Worm (Caenorhabditis elegans) whole organism, early embryonic: ENCODE data around the gene sre-5.

Source experiments
- B0310.2 ChIP-seq: sonication (generic microtip); optimal IDR thresholded peaks from 2 replicates; lab custom pipeline; 2016; ENCODE audit warnings: mild to moderate bottlenecking, missing genetic modification characterization, missing compliant biosample characterization
- F13C5.2 ChIP-seq: sonication (generic microtip); optimal IDR thresholded peaks from 2 replicates; lab custom pipeline; 2017; ENCODE audit warnings: mild to moderate bottlenecking, missing genetic modification characterization, inconsistent platforms, missing compliant biosample characterization
- aly-1 ChIP-seq: sonication (generic microtip); optimal IDR thresholded peaks from 2 replicates; lab custom pipeline; 2016; ENCODE audit warnings: missing genetic modification characterization, missing compliant biosample characterization
- ama-1 ChIP-seq: fragments of 150-350 bp; optimal IDR thresholded peaks from 2 replicates; lab custom pipeline; 2014
- ceh-13 ChIP-seq: fragments of 200-800 bp; sonication (Bioruptor generic); optimal IDR thresholded peaks from 2 replicates; lab custom pipeline; 2018; ENCODE audit warnings: mild to moderate bottlenecking, missing genetic modification characterization, missing compliant biosample characterization
- ceh-36 ChIP-seq: sonication (generic microtip); optimal IDR thresholded peaks from 2 replicates; lab custom pipeline; 2016; ENCODE audit warnings: missing genetic modification characterization, inconsistent platforms, missing compliant biosample characterization
- ets-7 ChIP-seq: sonication (generic microtip); optimal IDR thresholded peaks from 2 replicates; lab custom pipeline; 2016; ENCODE audit warnings: missing genotype, missing genetic modification characterization, missing compliant biosample characterization
- flt-1 ChIP-seq: fragments of 200-800 bp; sonication (Bioruptor generic); IDR thresholded peaks from 2 replicates; pipeline ENCODE4 v1.3.6; 2022; ENCODE audit warnings: missing genetic modification characterization, missing compliant biosample characterization
- hmbx-1 ChIP-seq: sonication (generic microtip); optimal IDR thresholded peaks from 2 replicates; lab custom pipeline; 2016; ENCODE audit warnings: mild to moderate bottlenecking, missing genetic modification characterization, missing compliant biosample characterization
- hmg-4 ChIP-seq: fragments of 200-800 bp; sonication (Bioruptor generic); optimal IDR thresholded peaks from 2 replicates; lab custom pipeline; 2018; ENCODE audit warnings: mild to moderate bottlenecking, missing genetic modification characterization, missing compliant biosample characterization
- hnd-1 ChIP-seq: sonication (generic microtip); optimal IDR thresholded peaks from 2 replicates; lab custom pipeline; 2016; ENCODE audit warnings: missing genetic modification characterization, missing compliant biosample characterization
- pes-1 ChIP-seq: fragments of 200-800 bp; sonication (Bioruptor generic); IDR thresholded peaks from 2 replicates; pipeline ENCODE4 v1.3.6; 2022; ENCODE audit warnings: missing genetic modification reagents, missing genetic modification characterization, missing compliant biosample characterization
- scrt-1 ChIP-seq: fragments of 200-800 bp; sonication (Bioruptor generic); IDR thresholded peaks from 2 replicates; pipeline ENCODE4 v1.3.6; 2022; ENCODE audit warnings: missing genetic modification characterization, missing compliant biosample characterization
- sea-1 ChIP-seq: fragments of 200-800 bp; sonication (Bioruptor generic); conservative IDR thresholded peaks from 2 replicates; pipeline ENCODE4 v1.3.6; 2022; ENCODE audit warnings: missing genetic modification characterization, missing compliant biosample characterization
- tbx-11 ChIP-seq: fragments of 200-800 bp; sonication (Bioruptor generic); IDR thresholded peaks from 2 replicates; pipeline ENCODE4 v1.3.6; 2022; ENCODE audit warnings: missing genetic modification characterization, missing compliant biosample characterization
- tbx-37 ChIP-seq: fragments of 200-800 bp; sonication (Bioruptor generic); conservative IDR thresholded peaks from 2 replicates; pipeline ENCODE4 v1.3.6; 2022; ENCODE audit warnings: missing genetic modification reagents, missing genetic modification characterization, missing compliant biosample characterization
- tra-4 ChIP-seq: sonication (generic microtip); optimal IDR thresholded peaks from 2 replicates; lab custom pipeline; 2017; ENCODE audit warnings: missing genetic modification characterization, missing compliant biosample characterization

The sre-5 gene

DNA sequence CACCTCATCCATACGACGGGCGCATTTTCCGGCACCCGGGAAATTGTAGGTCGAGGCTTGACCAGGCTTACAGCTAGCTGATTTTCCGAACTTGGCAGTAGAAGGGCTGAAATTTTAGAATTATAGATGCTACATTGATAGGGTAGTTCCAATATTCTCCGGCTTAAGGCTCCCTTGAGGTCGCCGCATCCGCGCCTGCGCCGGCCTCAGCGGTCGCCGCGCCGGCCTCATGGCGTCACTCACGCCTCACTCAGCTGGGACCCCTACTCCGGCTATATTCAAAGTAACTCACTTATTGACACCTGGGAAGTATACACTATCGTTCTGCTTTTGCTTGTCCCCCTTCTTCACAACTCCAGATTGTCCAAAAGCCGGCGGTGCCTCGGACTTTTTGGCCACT is 39.1 kb downstream of the sre-5 start:
- TF ChIP-seq tbx-11 (GFP tag; lab: Robert Waterston, UW): no peak
- TF ChIP-seq ceh-36 (tag; lab: Kevin White, UChicago): no peak
- no peak for TF ChIP-seq tbx-37 (GFP tag; lab: Robert Waterston, UW)
- TF ChIP-seq sea-1 (GFP tag; lab: Robert Waterston, UW): no peak
- TF ChIP-seq F13C5.2 (tag; lab: Kevin White, UChicago): no peak
- no peak for TF ChIP-seq pes-1 (GFP tag; lab: Robert Waterston, UW)
- no peak for TF ChIP-seq tra-4 (tag; lab: Kevin White, UChicago)
- no peak for TF ChIP-seq hmbx-1 (tag; lab: Kevin White, UChicago)
- no peak for TF ChIP-seq hnd-1
- TF ChIP-seq ama-1 (lab: Kevin White, UChicago): no peak
- no peak for TF ChIP-seq ceh-13 (GFP tag; lab: Kevin White, UChicago)
- TF ChIP-seq hmg-4 (GFP tag; lab: Kevin White, UChicago): no peak
- no peak for TF ChIP-seq aly-1 (tag; lab: Kevin White, UChicago)
- TF ChIP-seq B0310.2 (tag; lab: Kevin White, UChicago): no peak
- TF ChIP-seq scrt-1 (GFP tag; lab: Robert Waterston, UW): no peak
- no peak for TF ChIP-seq ets-7 (tag; lab: Kevin White, UChicago)
- no peak for TF ChIP-seq flt-1

DNA sequence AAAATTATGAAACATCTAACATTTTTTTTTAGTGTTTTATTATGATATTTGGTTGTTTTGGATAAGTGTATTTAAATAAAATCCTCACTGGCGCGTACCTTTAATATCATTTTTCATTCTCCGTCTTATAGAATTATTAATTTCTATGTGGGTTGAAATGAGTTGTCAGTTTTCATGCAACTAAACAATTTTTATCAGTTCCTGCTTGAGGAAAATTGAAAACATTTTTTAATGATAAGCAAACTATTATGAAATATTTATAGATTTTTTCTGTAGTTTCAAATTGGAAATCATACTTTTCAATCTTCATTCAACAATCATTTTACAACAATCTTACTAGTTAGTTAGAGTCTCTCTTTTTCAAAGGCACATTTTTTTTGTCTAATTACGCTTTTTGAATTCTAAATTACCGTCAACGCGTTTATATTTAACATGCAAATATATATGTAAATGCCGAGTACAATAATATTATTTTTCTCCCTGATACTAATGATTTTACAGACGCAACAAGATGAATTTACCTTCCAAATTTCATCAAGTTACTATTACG is 41.4 kb downstream of the sre-5 start, which contains the start of the genes Y37E11B.10 and kgb-2:
TSS of gene Y37E11B.10 (minus strand) at position 182 of the 550 bp plus-strand sequence.
TSS of gene kgb-2 (plus strand) at position 500 of the 550 bp plus-strand sequence.
- no peak for TF ChIP-seq tra-4 (tag; lab: Kevin White, UChicago)
- TF ChIP-seq ets-7 (tag; lab: Kevin White, UChicago): no peak
- no peak for TF ChIP-seq ceh-13 (GFP tag; lab: Kevin White, UChicago)
- no peak for TF ChIP-seq F13C5.2 (tag; lab: Kevin White, UChicago)
- no peak for TF ChIP-seq pes-1 (GFP tag; lab: Robert Waterston, UW)
- no peak for TF ChIP-seq B0310.2 (tag; lab: Kevin White, UChicago)
- no peak for TF ChIP-seq scrt-1 (GFP tag; lab: Robert Waterston, UW)
- no peak for TF ChIP-seq aly-1 (tag; lab: Kevin White, UChicago)
- TF ChIP-seq hmg-4 (GFP tag; lab: Kevin White, UChicago): no peak
- no peak for TF ChIP-seq ceh-36 (tag; lab: Kevin White, UChicago)
- TF ChIP-seq ama-1 (lab: Kevin White, UChicago): no peak
- no peak for TF ChIP-seq sea-1 (GFP tag; lab: Robert Waterston, UW)
- TF ChIP-seq tbx-37 (GFP tag; lab: Robert Waterston, UW): no peak
- TF ChIP-seq hmbx-1 (tag; lab: Kevin White, UChicago): no peak
- TF ChIP-seq tbx-11 (GFP tag; lab: Robert Waterston, UW): no peak

DNA sequence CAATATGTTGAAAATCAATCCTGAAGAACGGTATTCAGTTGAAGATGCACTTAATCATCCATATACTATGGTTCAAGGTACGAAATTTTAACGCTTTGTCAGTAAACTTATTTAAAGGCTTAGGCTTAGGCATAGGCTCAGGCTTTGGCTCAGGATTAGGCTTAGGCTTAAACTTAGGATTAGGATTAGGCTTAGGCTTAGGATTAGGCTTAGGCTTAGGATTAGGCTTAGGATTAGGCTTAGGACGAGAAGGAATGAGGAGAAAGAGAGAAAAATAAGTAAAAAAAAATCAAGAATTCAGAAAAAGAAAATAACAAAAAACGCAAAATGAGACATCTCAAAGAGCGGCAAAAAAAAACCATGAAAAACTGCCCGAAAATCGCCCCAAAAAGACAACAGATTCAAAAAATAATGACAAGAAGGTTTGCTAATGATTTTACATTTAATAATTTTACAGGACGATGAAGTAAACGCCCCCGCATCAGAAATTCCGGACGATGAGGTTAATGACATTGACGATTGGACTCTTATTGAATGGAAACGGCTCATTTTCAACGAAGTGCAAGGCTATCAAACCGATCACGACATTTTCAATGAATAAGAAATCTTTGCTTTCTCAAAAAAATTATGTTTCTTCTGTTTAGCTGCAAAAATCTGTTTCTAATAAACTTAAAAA is 43.7 kb downstream of the sre-5 start:
- TF ChIP-seq hnd-1: no peak
- TF ChIP-seq tbx-37 (GFP tag; lab: Robert Waterston, UW): no peak
- no peak for TF ChIP-seq tra-4 (tag; lab: Kevin White, UChicago)
- peak; percentile 89 for TF ChIP-seq ceh-36 (tag; lab: Kevin White, UChicago)
- TF ChIP-seq hmg-4 (GFP tag; lab: Kevin White, UChicago): no peak
- no peak for TF ChIP-seq flt-1

DNA sequence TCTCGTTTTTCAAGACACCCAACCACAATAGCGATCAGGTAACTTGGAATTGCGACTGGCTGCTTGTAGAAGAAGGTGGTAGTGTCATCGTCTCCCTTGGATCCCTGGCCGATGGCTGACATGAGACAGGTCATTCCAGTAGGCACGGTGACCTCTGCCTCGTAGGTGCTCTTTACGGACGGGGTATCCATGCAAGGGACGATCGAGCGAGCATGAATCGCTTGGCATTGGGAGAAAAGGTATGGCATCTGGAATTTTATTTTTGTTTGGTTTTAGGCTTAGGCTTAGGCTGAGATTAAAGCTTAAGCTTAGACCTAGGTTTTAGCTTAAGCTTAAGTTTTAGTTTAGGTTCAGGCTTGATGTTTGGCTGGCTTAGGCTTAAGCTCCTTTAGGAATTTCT is 46.0 kb downstream of the sre-5 start:
- no peak for TF ChIP-seq F13C5.2 (tag; lab: Kevin White, UChicago)
- TF ChIP-seq hmbx-1 (tag; lab: Kevin White, UChicago): no peak
- no peak for TF ChIP-seq ceh-13 (GFP tag; lab: Kevin White, UChicago)
- TF ChIP-seq hnd-1: no peak
- TF ChIP-seq ets-7 (tag; lab: Kevin White, UChicago): no peak
- TF ChIP-seq B0310.2 (tag; lab: Kevin White, UChicago): no peak
- TF ChIP-seq tbx-37 (GFP tag; lab: Robert Waterston, UW): no peak
- TF ChIP-seq tbx-11 (GFP tag; lab: Robert Waterston, UW): no peak
- TF ChIP-seq scrt-1 (GFP tag; lab: Robert Waterston, UW): no peak
- no peak for TF ChIP-seq ceh-36 (tag; lab: Kevin White, UChicago)
- no peak for TF ChIP-seq tra-4 (tag; lab: Kevin White, UChicago)
- TF ChIP-seq sea-1 (GFP tag; lab: Robert Waterston, UW): no peak
- no peak for TF ChIP-seq pes-1 (GFP tag; lab: Robert Waterston, UW)
- no peak for TF ChIP-seq aly-1 (tag; lab: Kevin White, UChicago)
- no peak for TF ChIP-seq hmg-4 (GFP tag; lab: Kevin White, UChicago)
- no peak for TF ChIP-seq flt-1
- no peak for TF ChIP-seq ama-1 (lab: Kevin White, UChicago)

DNA sequence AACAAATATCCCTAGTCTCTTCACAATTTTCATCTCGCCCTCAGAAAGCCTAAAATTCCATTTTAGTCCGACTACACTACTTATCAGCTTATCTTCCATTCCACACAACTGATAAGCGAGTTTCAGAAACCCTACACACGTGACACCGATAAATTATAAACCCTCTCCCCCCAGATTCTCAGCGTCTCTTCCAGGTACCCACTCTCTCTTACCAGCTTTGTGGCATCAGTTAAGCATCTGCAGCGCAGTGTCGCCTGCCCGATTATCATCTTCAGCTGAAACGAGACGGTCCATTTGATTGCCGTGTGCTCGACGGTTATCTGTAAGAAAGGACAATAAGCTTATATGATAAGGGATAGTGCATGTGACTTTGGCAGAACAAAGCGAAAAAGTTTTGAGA is 46.8 kb downstream of the sre-5 start:
- TF ChIP-seq ama-1 (lab: Kevin White, UChicago): no peak
- TF ChIP-seq aly-1 (tag; lab: Kevin White, UChicago): no peak
- TF ChIP-seq F13C5.2 (tag; lab: Kevin White, UChicago): no peak
- TF ChIP-seq ets-7 (tag; lab: Kevin White, UChicago): no peak
- no peak for TF ChIP-seq tbx-37 (GFP tag; lab: Robert Waterston, UW)

DNA sequence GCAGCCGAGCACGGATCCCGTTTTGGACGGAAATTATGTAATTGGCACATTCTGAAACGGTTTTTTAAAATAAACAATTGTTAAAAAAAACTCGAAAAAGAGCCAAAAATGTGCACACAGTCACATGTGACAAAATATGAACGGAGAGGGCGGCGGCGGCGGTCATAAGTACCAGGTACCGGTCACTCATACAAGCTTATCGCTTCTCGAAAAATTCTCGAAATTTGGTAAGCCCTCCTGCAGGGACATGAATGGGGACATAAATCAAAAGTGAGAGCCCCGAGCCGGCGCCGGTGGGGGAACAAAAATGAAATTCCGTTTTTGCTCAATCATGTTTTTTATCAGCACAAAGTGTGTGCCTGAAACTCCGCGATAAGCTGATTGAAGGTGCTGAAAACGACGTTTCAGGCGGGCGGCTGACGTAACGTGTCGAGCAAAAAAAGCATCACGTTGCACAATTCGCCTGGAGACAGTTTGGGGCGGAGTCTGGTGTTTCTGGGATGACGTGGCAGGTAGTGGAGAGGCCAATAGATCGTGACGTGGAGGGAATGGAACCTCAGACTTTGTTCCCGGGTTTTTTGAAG is 48.1 kb downstream of the sre-5 start, which contains the start of gene ltah-1.2:
TSS of gene ltah-1.2 (minus strand) at position 51 of the 584 bp plus-strand sequence.
- TF ChIP-seq ets-7 (tag; lab: Kevin White, UChicago): no peak
